Worm (Caenorhabditis elegans) whole organism, late embryonic: ENCODE measurements around the gene ugt-14.

Source experiments
- ceh-6 ChIP-seq: fragments of 200-800 bp; sonication (Bioruptor generic); optimal IDR thresholded peaks from 2 replicates; lab custom pipeline; 2018; ENCODE audit warnings: mild to moderate bottlenecking, missing genetic modification characterization, missing compliant biosample characterization
- che-1 ChIP-seq: sonication (generic microtip); optimal IDR thresholded peaks from 2 replicates; lab custom pipeline; 2016; ENCODE audit warnings: mild to moderate bottlenecking, missing genetic modification characterization, missing compliant biosample characterization
- fkh-10 ChIP-seq: fragments of 150-350 bp; optimal IDR thresholded peaks from 2 replicates; lab custom pipeline; 2014; ENCODE audit warnings: missing biosample characterization, missing genetic modification reagents, missing genetic modification characterization
- npax-4 ChIP-seq: sonication (generic microtip); optimal IDR thresholded peaks from 2 replicates; lab custom pipeline; 2016; ENCODE audit warnings: missing genetic modification characterization, missing compliant biosample characterization
- unc-86 ChIP-seq: sonication (generic microtip); optimal IDR thresholded peaks from 2 replicates; lab custom pipeline; 2016; ENCODE audit warnings: missing genetic modification characterization, missing compliant biosample characterization
- ztf-16 ChIP-seq: sonication (generic microtip); optimal IDR thresholded peaks from 2 replicates; lab custom pipeline; 2017; ENCODE audit warnings: missing genetic modification characterization, missing compliant biosample characterization

- TF ChIP-seq che-1 (tag; lab: Kevin White, UChicago) (no peak), npax-4 (tag; lab: Kevin White, UChicago) (no peak), unc-86 (no peak), ztf-16 (tag; lab: Kevin White, UChicago) (no peak), ceh-6 (no peak), fkh-10 (GFP tag; lab: Kevin White, UChicago) (no peak)
These were observed 21.6 kb upstream of the ugt-14 start, which contains the start of gene T19H12.12 for ce11 chrV:4884490-4884889.
